Worm (Caenorhabditis elegans): ENCODE data around the gene H20E11.2.

Gene H20E11.2

ce11 chrIV:6842470-6843008, 15.0 kb downstream of the H20E11.2 start, which contains the start of gene lip-1:
TSS of gene lip-1 (plus strand) at chrIV:6842958.
- no peak for TF ChIP-seq dao-5 (tag; optimal IDR thresholded peaks at IDR 0.05)

ce11 chrIV:6852727-6853126, 25.1 kb downstream of the H20E11.2 start:
- no peak for TF ChIP-seq dao-5 (tag; optimal IDR thresholded peaks at IDR 0.05)

- TF ChIP-seq dao-5 (tag; optimal IDR thresholded peaks at IDR 0.05) (no peak), him-1 (tag; optimal IDR thresholded peaks at IDR 0.05) (no peak), W03F9.2 (tag; optimal IDR thresholded peaks at IDR 0.05) (no peak)
These were observed 31.7 kb downstream of the H20E11.2 start, which contains the start of gene R13H7.2 for ce11 chrIV:6859270-6859669. TSS of gene R13H7.2 (minus strand) at chrIV:6859370.

- TF ChIP-seq him-1 (tag; optimal IDR thresholded peaks at IDR 0.05) (no peak), W03F9.2 (tag; optimal IDR thresholded peaks at IDR 0.05) (no peak), dao-5 (tag; optimal IDR thresholded peaks at IDR 0.05) (no peak)
These were observed 40.2 kb downstream of the H20E11.2 start, which contains the start of gene srx-20 for ce11 chrIV:6867791-6868190. TSS of gene srx-20 (plus strand) at chrIV:6868091.

ce11 chrIV:6872958-6873357, 45.4 kb downstream of the H20E11.2 start, which contains the start of gene srx-19:
TSS of gene srx-19 (plus strand) at chrIV:6873258.
- TF ChIP-seq dao-5 (tag; optimal IDR thresholded peaks at IDR 0.05) = no peak
- no peak for TF ChIP-seq W03F9.2 (tag; optimal IDR thresholded peaks at IDR 0.05)
- no peak for TF ChIP-seq him-1 (tag; optimal IDR thresholded peaks at IDR 0.05)

ce11 chrIV:6878912-6879554, 51.5 kb downstream of the H20E11.2 start:
- TF ChIP-seq him-1 (tag; optimal IDR thresholded peaks at IDR 0.05) = peak; percentile 70
- no peak for TF ChIP-seq W03F9.2 (tag; optimal IDR thresholded peaks at IDR 0.05)
- TF ChIP-seq dao-5 (tag; optimal IDR thresholded peaks at IDR 0.05) = no peak

Measured in whole organism, L4/young adult.